Fruit fly (Drosophila melanogaster) whole organism, adult: ENCODE data around the gene Dip-B.
A peak's percentile ranks its signal among the peaks of the same experiment; 100 is the strongest.

Experiments used
- CG11617 ChIP-seq: fragments of 200-800 bp; sonication (Bioruptor generic); optimal IDR thresholded peaks from 2 replicates; lab custom pipeline; 2017; ENCODE audit warnings: mild to moderate bottlenecking, missing biosample characterization, missing genetic modification reagents, missing genetic modification characterization
- CG12768 ChIP-seq: fragments of 200-800 bp; sonication (Bioruptor generic); optimal IDR thresholded peaks from 2 replicates; lab custom pipeline; 2017; ENCODE audit warnings: missing biosample characterization, missing genetic modification characterization, mild to moderate bottlenecking, moderate library complexity, missing genetic modification reagents
- CG14711 ChIP-seq: fragments of 200-800 bp; sonication (Bioruptor generic); optimal IDR thresholded peaks from 2 replicates; lab custom pipeline; 2018; ENCODE audit warnings: missing biosample characterization, mild to moderate bottlenecking, missing genetic modification characterization, moderate library complexity
- CG1620 ChIP-seq: fragments of 200-800 bp; sonication (Bioruptor generic); optimal IDR thresholded peaks from 2 replicates; lab custom pipeline; 2016; ENCODE audit warnings: missing biosample characterization, missing genetic modification characterization
- CG33017 ChIP-seq: fragments of 200-800 bp; sonication (Bioruptor generic); optimal IDR thresholded peaks from 2 replicates; lab custom pipeline; 2018; ENCODE audit warnings: missing biosample characterization, mild to moderate bottlenecking, missing genetic modification characterization, moderate library complexity
- CG5204 ChIP-seq: fragments of 200-800 bp; sonication (Bioruptor generic); optimal IDR thresholded peaks from 2 replicates; lab custom pipeline; 2016; ENCODE audit warnings: missing biosample characterization, missing genetic modification characterization
- CG7045 ChIP-seq: fragments of 200-800 bp; sonication (Bioruptor generic); optimal IDR thresholded peaks from 2 replicates; lab custom pipeline; 2017; ENCODE audit warnings: missing biosample characterization, mild to moderate bottlenecking, missing genetic modification characterization
- CG7101 ChIP-seq: fragments of 200-800 bp; sonication (Bioruptor generic); optimal IDR thresholded peaks from 2 replicates; lab custom pipeline; 2018; ENCODE audit warnings: missing biosample characterization, mild to moderate bottlenecking, missing genetic modification characterization, moderate library complexity
- Clk ChIP-seq: fragments of 200-800 bp; sonication (Bioruptor generic); optimal IDR thresholded peaks from 2 replicates; lab custom pipeline; 2017; ENCODE audit warnings: missing biosample characterization, missing genetic modification characterization
- Crg-1 ChIP-seq: fragments of 200-800 bp; sonication (Bioruptor generic); optimal IDR thresholded peaks from 2 replicates; lab custom pipeline; 2016; ENCODE audit warnings: missing biosample characterization, missing genetic modification characterization
- Hr96 ChIP-seq: fragments of 200-800 bp; sonication (Bioruptor generic); optimal IDR thresholded peaks from 2 replicates; lab custom pipeline; 2016; ENCODE audit warnings: missing biosample characterization, missing genetic modification characterization
- Mnt ChIP-seq: fragments of 200-800 bp; sonication (Bioruptor generic); optimal IDR thresholded peaks from 2 replicates; lab custom pipeline; 2016; ENCODE audit warnings: missing biosample characterization, mild to moderate bottlenecking, missing genetic modification characterization
- bab1 ChIP-seq: fragments of 200-800 bp; sonication (Bioruptor generic); optimal IDR thresholded peaks from 3 replicates; lab custom pipeline; 2019; ENCODE audit warnings: missing biosample characterization, mild to moderate bottlenecking, missing genetic modification characterization, moderate library complexity
- cic ChIP-seq: fragments of 200-800 bp; sonication (Bioruptor generic); optimal IDR thresholded peaks from 2 replicates; lab custom pipeline; 2017; ENCODE audit warnings: missing biosample characterization, mild to moderate bottlenecking, missing genetic modification characterization, moderate library complexity
- cnc ChIP-seq, 2 experiments: fragments of >200 bp; optimal IDR thresholded peaks; 2 replicates each; lab custom pipeline; 2017
- kay ChIP-seq: fragments of 200-800 bp; sonication (Bioruptor generic); peaks from one replicate; lab custom pipeline; 2016; ENCODE audit warnings: missing biosample characterization, missing genetic modification characterization, borderline replicate concordance
- ovo ChIP-seq: fragments of 200-800 bp; sonication (Bioruptor generic); optimal IDR thresholded peaks from 2 replicates; lab custom pipeline; 2016; ENCODE audit warnings: missing biosample characterization, missing genetic modification characterization
- pad ChIP-seq: fragments of 200-800 bp; sonication (Bioruptor generic); optimal IDR thresholded peaks from 3 replicates; lab custom pipeline; 2017; ENCODE audit warnings: missing biosample characterization, missing genetic modification characterization, mild to moderate bottlenecking, moderate library complexity, missing genetic modification reagents
- tj ChIP-seq: fragments of 200-800 bp; sonication (Bioruptor generic); optimal IDR thresholded peaks from 3 replicates; lab custom pipeline; 2017; ENCODE audit warnings: missing biosample characterization, mild to moderate bottlenecking, missing genetic modification characterization, moderate library complexity
- toe ChIP-seq: fragments of 200-800 bp; sonication (Bioruptor generic); optimal IDR thresholded peaks from 2 replicates; lab custom pipeline; 2016; ENCODE audit warnings: missing biosample characterization, missing genetic modification characterization

Dip-B gene

DNA sequence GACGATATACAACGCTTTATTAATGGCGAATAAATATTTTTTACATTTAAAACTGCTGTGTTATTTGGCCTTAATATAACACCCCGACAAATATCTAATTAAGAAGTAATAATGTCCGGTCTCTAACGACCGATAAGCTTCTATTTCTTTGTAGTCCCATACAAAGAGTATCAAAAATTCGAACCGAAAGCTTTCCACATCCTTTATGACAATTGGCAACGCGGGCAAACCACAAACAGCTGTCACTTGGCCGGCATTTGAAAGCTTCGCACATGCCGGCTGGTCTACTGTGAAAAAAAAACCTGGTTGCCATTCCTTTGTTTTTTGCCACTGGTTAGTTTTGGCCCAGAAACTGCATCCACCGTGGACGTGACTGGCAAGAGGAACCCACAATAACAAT lies at the start of gene Dip-B:
Dip-B (plus strand) TSS at position 254 of the 400 bp plus-strand sequence.
- TF ChIP-seq Clk (GFP tag; lab: Kevin White, UChicago) (no peak), ovo (GFP tag; lab: Kevin White, UChicago) (no peak), cnc (optimal IDR thresholded peaks at IDR 0.05; lab: Kevin White, UChicago) (no peak), CG14711 (tag; lab: Kevin White, UChicago) (peak; percentile 27), bab1 (GFP tag; lab: Kevin White, UChicago) (peak; percentile 4), Mnt (GFP tag; lab: Kevin White, UChicago) (peak; percentile 4), CG12768 (GFP tag; lab: Kevin White, UChicago) (no peak)

DNA sequence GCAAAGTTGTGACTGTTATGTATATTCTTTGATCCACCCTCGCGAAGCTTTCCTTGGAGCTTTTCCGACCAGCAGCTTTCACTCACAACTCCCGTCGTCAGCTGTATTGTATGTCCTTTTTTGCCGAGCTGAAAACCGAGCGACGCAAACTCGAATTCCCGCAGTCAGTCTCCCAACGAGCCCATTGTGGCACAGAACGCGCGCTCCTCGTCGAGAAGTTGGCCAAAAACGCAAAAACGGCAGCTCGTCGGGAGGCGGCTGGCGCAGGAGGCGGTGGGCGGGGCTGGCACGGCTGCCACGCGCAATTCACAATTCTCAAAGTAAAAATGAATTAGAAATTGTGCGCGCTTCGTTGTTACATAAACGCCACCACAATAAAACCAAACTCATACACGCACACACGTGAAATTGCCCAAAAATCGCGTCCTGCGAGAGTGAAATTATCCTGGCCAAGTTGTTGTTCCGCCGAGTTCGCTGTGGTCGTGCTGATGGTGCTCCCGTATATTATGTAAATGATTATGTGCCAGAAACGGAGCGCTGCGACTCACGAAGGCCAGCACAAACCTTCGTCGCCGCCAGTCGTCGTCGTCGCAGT lies 46.7 kb upstream of the Dip-B start:
- TF ChIP-seq CG5204 (GFP tag; lab: Kevin White, UChicago) (no peak), CG11617 (no peak), bab1 (GFP tag; lab: Kevin White, UChicago) (no peak)

DNA sequence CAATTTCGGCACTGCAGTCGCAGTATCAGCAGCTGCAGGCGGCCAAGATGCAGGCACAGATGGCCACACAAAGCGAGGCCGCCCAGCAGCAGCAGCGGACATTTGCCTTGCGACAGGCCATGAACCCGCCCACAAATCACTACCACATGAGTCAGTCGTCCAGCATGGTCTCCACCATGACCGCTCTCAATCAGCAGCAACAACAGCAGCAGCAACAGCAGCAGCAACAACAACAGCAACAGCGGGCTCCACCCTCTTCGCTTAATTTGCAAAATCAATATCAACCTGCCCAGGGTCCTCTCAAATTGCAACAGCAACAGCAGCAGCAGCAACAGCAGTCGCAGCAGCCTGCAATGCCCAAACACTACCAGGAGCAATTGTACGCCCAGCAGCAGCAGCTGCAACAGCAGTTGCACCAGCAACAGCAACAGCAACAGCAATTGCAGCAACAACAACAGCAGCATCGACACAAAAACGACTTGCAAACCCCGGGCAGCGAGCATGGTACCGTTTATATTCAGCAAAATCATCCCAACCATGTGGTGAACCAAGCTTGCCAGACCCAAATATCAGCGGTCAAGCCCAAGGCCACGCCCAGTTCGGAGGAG lies 35.9 kb upstream of the Dip-B start:
- no peak for TF ChIP-seq cnc (optimal IDR thresholded peaks at IDR 0.05; lab: Kevin White, UChicago)
- TF ChIP-seq kay: no peak
- TF ChIP-seq pad (GFP tag; lab: Kevin White, UChicago): no peak
- no peak for TF ChIP-seq CG7101 (tag; lab: Kevin White, UChicago)
- no peak for TF ChIP-seq Crg-1 (GFP tag; lab: Kevin White, UChicago)
- no peak for TF ChIP-seq Mnt (GFP tag; lab: Kevin White, UChicago)

DNA sequence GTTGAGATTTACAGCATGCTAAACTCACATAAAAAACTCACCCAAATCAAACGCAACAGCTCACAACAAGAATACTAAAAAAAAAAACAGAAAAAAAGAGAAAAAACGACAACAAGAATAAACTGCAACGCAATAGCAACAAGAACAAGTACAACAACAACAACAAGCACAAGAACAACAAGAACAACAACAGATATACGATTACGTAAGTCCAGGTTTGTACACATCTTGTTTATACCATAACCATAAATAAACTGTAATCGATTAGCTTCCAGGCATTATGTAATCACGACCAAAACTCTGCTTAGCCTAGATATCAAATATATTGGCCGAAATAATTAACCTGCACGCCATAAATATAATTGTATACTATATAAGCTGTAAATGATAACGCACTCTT lies 20.5 kb upstream of the Dip-B start:
- peak; percentile 73 for TF ChIP-seq kay
- TF ChIP-seq CG1620 (GFP tag; lab: Kevin White, UChicago): no peak

- TF ChIP-seq Crg-1 (GFP tag; lab: Kevin White, UChicago) (no peak), CG5204 (GFP tag; lab: Kevin White, UChicago) (no peak), Clk (GFP tag; lab: Kevin White, UChicago) (no peak), Mnt (GFP tag; lab: Kevin White, UChicago) (no peak), ovo (GFP tag; lab: Kevin White, UChicago) (no peak), CG33017 (tag; lab: Kevin White, UChicago) (no peak), CG7101 (tag; lab: Kevin White, UChicago) (no peak), cnc (optimal IDR thresholded peaks at IDR 0.05; lab: Kevin White, UChicago) (no peak), cic (no peak), Hr96 (GFP tag; lab: Kevin White, UChicago) (no peak), toe (no peak), CG14711 (tag; lab: Kevin White, UChicago) (no peak), CG7045 (no peak), CG1620 (GFP tag; lab: Kevin White, UChicago) (no peak)
Observed at dm6 chr3R:13765001-13765400, 17.1 kb upstream of the Dip-B start.

- TF ChIP-seq Crg-1 (GFP tag; lab: Kevin White, UChicago) (no peak), CG14711 (tag; lab: Kevin White, UChicago) (no peak), CG7101 (tag; lab: Kevin White, UChicago) (no peak), kay (no peak), CG11617 (no peak), cnc (optimal IDR thresholded peaks at IDR 0.05; lab: Kevin White, UChicago) (no peak), Clk (GFP tag; lab: Kevin White, UChicago) (no peak), pad (GFP tag; lab: Kevin White, UChicago) (no peak), bab1 (GFP tag; lab: Kevin White, UChicago) (no peak), tj (GFP tag; lab: Kevin White, UChicago) (no peak), CG5204 (GFP tag; lab: Kevin White, UChicago) (no peak), ovo (GFP tag; lab: Kevin White, UChicago) (no peak), CG1620 (GFP tag; lab: Kevin White, UChicago) (no peak), Hr96 (GFP tag; lab: Kevin White, UChicago) (no peak), CG33017 (tag; lab: Kevin White, UChicago) (no peak), CG12768 (GFP tag; lab: Kevin White, UChicago) (no peak), Mnt (GFP tag; lab: Kevin White, UChicago) (no peak), toe (no peak)
Observed at dm6 chr3R:13765456-13765855, 16.6 kb upstream of the Dip-B start, which contains the start of gene CG9312. Gene CG9312 (plus strand): TSS chr3R:13765756.

- TF ChIP-seq kay (no peak), CG1620 (GFP tag; lab: Kevin White, UChicago) (no peak), Crg-1 (GFP tag; lab: Kevin White, UChicago) (no peak), CG11617 (no peak), Hr96 (GFP tag; lab: Kevin White, UChicago) (no peak), CG12768 (GFP tag; lab: Kevin White, UChicago) (no peak), bab1 (GFP tag; lab: Kevin White, UChicago) (no peak), CG33017 (tag; lab: Kevin White, UChicago) (no peak), toe (no peak), Clk (GFP tag; lab: Kevin White, UChicago) (no peak), Mnt (GFP tag; lab: Kevin White, UChicago) (no peak)
Observed at dm6 chr3R:13767239-13767638, 14.8 kb upstream of the Dip-B start, which contains the start of gene Cht5. Gene Cht5 (plus strand): TSS chr3R:13767549.
